Worm (Caenorhabditis elegans) whole organism, late embryonic: ENCODE results near the gene cpna-4.

Experiments
- ahr-1 ChIP-seq: sonication (generic microtip); optimal IDR thresholded peaks from 2 replicates; lab custom pipeline; 2016; ENCODE audit warnings: missing genetic modification characterization, missing compliant biosample characterization
- ceh-22 ChIP-seq: sonication (generic microtip); optimal IDR thresholded peaks from 2 replicates; lab custom pipeline; 2017; ENCODE audit warnings: missing biosample characterization, missing genetic modification characterization
- ceh-6 ChIP-seq: fragments of 200-800 bp; sonication (Bioruptor generic); optimal IDR thresholded peaks from 2 replicates; lab custom pipeline; 2018; ENCODE audit warnings: mild to moderate bottlenecking, missing genetic modification characterization, missing compliant biosample characterization
- elt-2 ChIP-seq: sonication (generic microtip); optimal IDR thresholded peaks from 2 replicates; lab custom pipeline; 2016; ENCODE audit warnings: missing genetic modification reagents, missing genetic modification characterization, missing compliant biosample characterization
- ets-4 ChIP-seq: sonication (generic microtip); optimal IDR thresholded peaks from 2 replicates; lab custom pipeline; 2016; ENCODE audit warnings: missing genetic modification characterization, missing compliant biosample characterization
- fax-1 ChIP-seq: sonication (generic microtip); optimal IDR thresholded peaks from 2 replicates; lab custom pipeline; 2016; ENCODE audit warnings: missing genotype, missing genetic modification characterization, missing compliant biosample characterization
- gmeb-2 ChIP-seq: sonication (generic microtip); optimal IDR thresholded peaks from 2 replicates; lab custom pipeline; 2016; ENCODE audit warnings: missing genetic modification characterization, inconsistent platforms, missing compliant biosample characterization
- hlh-13 ChIP-seq: fragments of 200-800 bp; sonication (Bioruptor generic); optimal IDR thresholded peaks from 2 replicates; lab custom pipeline; 2018; ENCODE audit warnings: mild to moderate bottlenecking, missing genetic modification characterization, missing compliant biosample characterization
- hlh-30 ChIP-seq: sonication (generic microtip); optimal IDR thresholded peaks from 2 replicates; lab custom pipeline; 2017; ENCODE audit warnings: antibody characterized with exemption, missing genetic modification characterization, missing compliant biosample characterization; ENCODE audit not compliant: insufficient read depth
- hlh-6 ChIP-seq: sonication (generic microtip); optimal IDR thresholded peaks from 2 replicates; lab custom pipeline; 2016; ENCODE audit warnings: missing genotype, missing genetic modification characterization, missing compliant biosample characterization
- hlh-8 ChIP-seq: sonication (generic microtip); optimal IDR thresholded peaks from 2 replicates; lab custom pipeline; 2016; ENCODE audit warnings: missing genotype, missing genetic modification characterization, missing compliant biosample characterization
- madf-2 ChIP-seq: sonication (generic microtip); optimal IDR thresholded peaks from 2 replicates; lab custom pipeline; 2017; ENCODE audit warnings: missing genetic modification characterization, missing compliant biosample characterization
- nfya-1 ChIP-seq: sonication (generic microtip); optimal IDR thresholded peaks from 2 replicates; lab custom pipeline; 2017; ENCODE audit warnings: missing genetic modification characterization, mild to moderate bottlenecking, missing compliant biosample characterization, antibody characterized with exemption, moderate library complexity
- nhr-232 ChIP-seq: sonication (generic microtip); optimal IDR thresholded peaks from 2 replicates; lab custom pipeline; 2016; ENCODE audit warnings: missing genetic modification characterization, missing compliant biosample characterization
- pag-3 ChIP-seq: sonication (generic microtip); optimal IDR thresholded peaks from 2 replicates; lab custom pipeline; 2016; ENCODE audit warnings: missing compliant biosample characterization, missing genetic modification characterization, borderline replicate concordance
- pat-9 ChIP-seq: fragments of 200-800 bp; sonication (Bioruptor generic); optimal IDR thresholded peaks from 2 replicates; lab custom pipeline; 2018; ENCODE audit warnings: mild to moderate bottlenecking, missing genetic modification characterization, moderate library complexity, missing compliant biosample characterization
- pax-1 ChIP-seq: fragments of 150-350 bp; optimal IDR thresholded peaks from 2 replicates; lab custom pipeline; 2014; ENCODE audit warnings: missing biosample characterization, missing genetic modification characterization
- pqm-1 ChIP-seq: sonication (generic microtip); optimal IDR thresholded peaks from 2 replicates; lab custom pipeline; 2016; ENCODE audit warnings: missing genetic modification characterization, missing compliant biosample characterization
- pros-1 ChIP-seq: fragments of 150-350 bp; optimal IDR thresholded peaks from 2 replicates; lab custom pipeline; 2014; ENCODE audit warnings: missing biosample characterization, missing genetic modification reagents, missing genetic modification characterization
- ref-2 ChIP-seq: sonication (generic microtip); optimal IDR thresholded peaks from 2 replicates; lab custom pipeline; 2016; ENCODE audit warnings: missing genetic modification characterization, missing compliant biosample characterization
- rnt-1 ChIP-seq: sonication (generic microtip); optimal IDR thresholded peaks from 2 replicates; lab custom pipeline; 2016; ENCODE audit warnings: missing genetic modification characterization, missing compliant biosample characterization
- tbx-7 ChIP-seq: sonication (generic microtip); optimal IDR thresholded peaks from 2 replicates; lab custom pipeline; 2016; ENCODE audit warnings: missing genotype, missing genetic modification characterization, missing compliant biosample characterization
- unc-55 ChIP-seq: sonication (generic microtip); optimal IDR thresholded peaks from 2 replicates; lab custom pipeline; 2017; ENCODE audit warnings: missing biosample characterization, missing genetic modification reagents, missing genetic modification characterization
- unc-86 ChIP-seq: sonication (generic microtip); optimal IDR thresholded peaks from 2 replicates; lab custom pipeline; 2016; ENCODE audit warnings: missing genetic modification characterization, missing compliant biosample characterization

The cpna-4 gene

ce11 chrIV:15391549-15391948, 30.2 kb downstream of the cpna-4 start:
- TF ChIP-seq hlh-13 (GFP tag; lab: Kevin White, UChicago) (no peak), pqm-1 (no peak)

ce11 chrIV:15393186-15393585, 31.8 kb downstream of the cpna-4 start:
- peak; percentile 76 for TF ChIP-seq elt-2 (tag; lab: Kevin White, UChicago)
- no peak for TF ChIP-seq nhr-232
- no peak for TF ChIP-seq madf-2

ce11 chrIV:15394544-15395125, 33.3 kb downstream of the cpna-4 start:
- TF ChIP-seq nfya-1 (tag; lab: Kevin White, UChicago): no peak

- TF ChIP-seq hlh-13 (GFP tag; lab: Kevin White, UChicago): no peak
- TF ChIP-seq hlh-8: no peak
- no peak for TF ChIP-seq nfya-1 (tag; lab: Kevin White, UChicago)
- no peak for TF ChIP-seq unc-86 (tag; lab: Kevin White, UChicago)
- no peak for TF ChIP-seq ets-4 (tag; lab: Kevin White, UChicago)
- peak; percentile 79 for TF ChIP-seq elt-2 (tag; lab: Kevin White, UChicago)
- no peak for TF ChIP-seq pax-1 (tag; lab: Kevin White, UChicago)
- TF ChIP-seq fax-1 (tag; lab: Kevin White, UChicago): no peak
These were observed 34.0 kb downstream of the cpna-4 start for ce11 chrIV:15395260-15395844.

- TF ChIP-seq ceh-6 (GFP tag; lab: Kevin White, UChicago) (no peak), hlh-30 (tag; lab: Kevin White, UChicago) (peak; percentile 20)
These were observed 37.3 kb downstream of the cpna-4 start for ce11 chrIV:15398643-15399042.

ce11 chrIV:15399977-15400376, 38.6 kb downstream of the cpna-4 start, which contains the start of gene nhr-5:
Gene nhr-5 (plus strand): TSS chrIV:15400277.
- TF ChIP-seq ahr-1 (tag; lab: Kevin White, UChicago): no peak

ce11 chrIV:15402565-15402964, 41.2 kb downstream of the cpna-4 start:
- no peak for TF ChIP-seq pag-3 (tag; lab: Kevin White, UChicago)
- TF ChIP-seq gmeb-2 (tag; lab: Kevin White, UChicago): no peak
- no peak for TF ChIP-seq pros-1 (tag; lab: Kevin White, UChicago)
- TF ChIP-seq tbx-7 (tag; lab: Kevin White, UChicago): no peak
- no peak for TF ChIP-seq hlh-13 (GFP tag; lab: Kevin White, UChicago)
- TF ChIP-seq hlh-6 (tag; lab: Kevin White, UChicago): no peak
- no peak for TF ChIP-seq ceh-6 (GFP tag; lab: Kevin White, UChicago)
- no peak for TF ChIP-seq ceh-22 (tag; lab: Kevin White, UChicago)
- no peak for TF ChIP-seq rnt-1 (tag; lab: Kevin White, UChicago)
- no peak for TF ChIP-seq pat-9 (tag; lab: Kevin White, UChicago)
- no peak for TF ChIP-seq ref-2 (tag; lab: Kevin White, UChicago)
- no peak for TF ChIP-seq unc-55 (GFP tag; lab: Kevin White, UChicago)
